Worm (Caenorhabditis elegans) whole organism, L1 larva: ENCODE measurements around the gene srh-148.

Experiments
- aha-1 ChIP-seq: fragments of 150-350 bp; optimal IDR thresholded peaks from 2 replicates; lab custom pipeline; 2014; ENCODE audit warnings: missing biosample characterization, missing genetic modification characterization
- ama-1 ChIP-seq: fragments of 150-350 bp; optimal IDR thresholded peaks from 2 replicates; lab custom pipeline; 2014
- ceh-63 ChIP-seq: fragments of 200-800 bp; sonication (Bioruptor generic); optimal IDR thresholded peaks from 2 replicates; lab custom pipeline; 2018; ENCODE audit warnings: mild to moderate bottlenecking, missing genetic modification characterization, missing compliant biosample characterization
- lin-13 ChIP-seq: fragments of 150-350 bp; optimal IDR thresholded peaks from 2 replicates; lab custom pipeline; 2014; ENCODE audit warnings: missing biosample characterization, missing genetic modification reagents, missing genetic modification characterization
- lin-35 ChIP-seq, 2 experiments: fragments of 150-350 bp; optimal IDR thresholded peaks; 2 replicates each; lab custom pipeline; 2014; ENCODE audit warnings: missing biosample characterization in 2 of 2, missing genetic modification characterization in 2 of 2, missing genetic modification reagents in 2 of 2
- lir-3 ChIP-seq: sonication (generic microtip); optimal IDR thresholded peaks from 2 replicates; lab custom pipeline; 2016; ENCODE audit warnings: mild to moderate bottlenecking, missing genetic modification characterization, moderate library complexity, missing compliant biosample characterization; ENCODE audit not compliant: poor library complexity
- nhr-84 ChIP-seq: sonication (generic microtip); optimal IDR thresholded peaks from 2 replicates; lab custom pipeline; 2017; ENCODE audit warnings: missing biosample characterization, missing genetic modification characterization
- nhr-90 ChIP-seq: sonication (generic microtip); optimal IDR thresholded peaks from 2 replicates; lab custom pipeline; 2016; ENCODE audit warnings: mild to moderate bottlenecking, missing genetic modification characterization, missing compliant biosample characterization; ENCODE audit not compliant: poor library complexity
- skn-1 ChIP-seq: fragments of 150-350 bp; optimal IDR thresholded peaks from 2 replicates; lab custom pipeline; 2014; ENCODE audit warnings: missing biosample characterization, missing genetic modification characterization
- snpc-4 ChIP-seq: fragments of 150-350 bp; optimal IDR thresholded peaks from 2 replicates; lab custom pipeline; 2014; ENCODE audit warnings: missing biosample characterization, missing genetic modification characterization
- unc-62 ChIP-seq: fragments of 150-350 bp; optimal IDR thresholded peaks from 2 replicates; lab custom pipeline; 2014; ENCODE audit warnings: missing biosample characterization, missing genetic modification reagents, missing genetic modification characterization
- ztf-11 ChIP-seq, 2 experiments: sonication (generic microtip); optimal IDR thresholded peaks; 2 replicates each; lab custom pipeline; 2016 to 2017; ENCODE audit warnings: missing genetic modification characterization in 2 of 2, missing biosample characterization in 1 of 2, missing compliant biosample characterization in 1 of 2

ce11 chrV:15900564-15900963 is 42.4 kb upstream of the srh-148 start:
- no peak for TF ChIP-seq ceh-63 (GFP tag; lab: Kevin White, UChicago)
- no peak for TF ChIP-seq nhr-84 (tag; lab: Kevin White, UChicago)
- TF ChIP-seq aha-1 (tag; lab: Kevin White, UChicago), result no peak
- TF ChIP-seq ztf-11 (tag; optimal IDR thresholded peaks at IDR 0.05; lab: Kevin White, UChicago), result no peak
- TF ChIP-seq lin-35 (GFP tag; optimal IDR thresholded peaks at IDR 0.05; lab: Kevin White, UChicago), result no peak
- TF ChIP-seq snpc-4, result no peak
- no peak for TF ChIP-seq ama-1 (lab: Kevin White, UChicago)
- no peak for TF ChIP-seq unc-62
- no peak for TF ChIP-seq lir-3 (tag; lab: Kevin White, UChicago)
- TF ChIP-seq lin-13 (GFP tag; lab: Kevin White, UChicago), result no peak
- TF ChIP-seq nhr-90, result no peak
- no peak for TF ChIP-seq skn-1
